Worm (Caenorhabditis elegans): ENCODE results near the gene npr-12.

DNA sequence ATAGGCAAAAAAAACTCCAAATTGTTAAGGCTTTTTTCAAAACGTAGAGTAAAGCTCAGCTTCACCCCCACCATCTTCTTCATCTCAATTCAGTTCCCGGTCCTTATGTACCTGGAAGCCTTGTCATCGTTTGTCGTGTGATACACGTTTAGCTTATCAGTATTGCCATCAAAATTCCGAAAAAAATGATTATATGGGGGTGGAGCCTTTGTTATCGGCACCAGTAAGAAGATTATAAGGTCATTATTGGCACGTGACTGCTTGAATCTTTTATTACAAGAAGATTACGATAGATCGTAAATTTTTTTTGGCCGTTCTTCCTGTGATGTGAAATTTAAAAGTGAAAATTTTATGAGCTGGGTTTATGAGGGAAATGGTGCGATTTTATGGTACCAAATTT lies 57.0 kb downstream of the npr-12 start:
- TF ChIP-seq elt-3 (tag; optimal IDR thresholded peaks at IDR 0.05) (no peak), lin-13 (tag; optimal IDR thresholded peaks at IDR 0.05) (no peak), nhr-237 (tag; optimal IDR thresholded peaks at IDR 0.05) (no peak), nhr-76 (tag; optimal IDR thresholded peaks at IDR 0.05) (no peak), blmp-1 (tag; optimal IDR thresholded peaks at IDR 0.05) (no peak), unc-39 (tag; optimal IDR thresholded peaks at IDR 0.05) (no peak), sptf-1 (tag; optimal IDR thresholded peaks at IDR 0.05) (no peak), cnd-1 (tag; optimal IDR thresholded peaks at IDR 0.05) (no peak), snpc-4 (tag; optimal IDR thresholded peaks at IDR 0.05) (no peak), unc-62 (GFP tag; optimal IDR thresholded peaks at IDR 0.05) (no peak), ztf-11 (tag; optimal IDR thresholded peaks at IDR 0.05) (no peak), mep-1 (tag; optimal IDR thresholded peaks at IDR 0.05) (no peak), lsy-2 (tag; optimal IDR thresholded peaks at IDR 0.05) (no peak)

Data from whole organism, mixed stage, embryonic.